Fruit fly (Drosophila melanogaster) whole organism, embryonic: ENCODE measurements around the gene NK7.1.
A peak's percentile ranks its signal among the peaks of the same experiment; 100 is the strongest.

ENCODE experiments used
- CG10209 ChIP-seq: fragments of 200-800 bp; sonication (Bioruptor generic); optimal IDR thresholded peaks from 3 replicates; lab custom pipeline; 2017; ENCODE audit warnings: missing biosample characterization, mild to moderate bottlenecking, missing genetic modification characterization, missing genetic modification reagents
- CG10274 ChIP-seq: fragments of 200-800 bp; sonication (Bioruptor generic); optimal IDR thresholded peaks from 3 replicates; lab custom pipeline; 2017; ENCODE audit warnings: missing biosample characterization, mild to moderate bottlenecking, missing genetic modification characterization
- CG10462 ChIP-seq: fragments of 200-800 bp; sonication (Bioruptor generic); optimal IDR thresholded peaks from 2 replicates; lab custom pipeline; 2016; ENCODE audit warnings: missing biosample characterization, missing genetic modification characterization
- CG10543 ChIP-seq: fragments of 200-800 bp; sonication (Bioruptor generic); optimal IDR thresholded peaks from 3 replicates; lab custom pipeline; 2017; ENCODE audit warnings: missing biosample characterization, mild to moderate bottlenecking, missing genetic modification characterization, moderate library complexity
- CG11085 ChIP-seq: fragments of 200-800 bp; sonication (Bioruptor generic); IDR thresholded peaks from 2 replicates; pipeline ENCODE4 v1.3.6; 2022; ENCODE audit warnings: missing biosample characterization, missing genetic modification characterization
- CG11093 ChIP-seq: fragments of 200-800 bp; sonication (Bioruptor generic); IDR thresholded peaks from 3 replicates; pipeline ENCODE4 v1.3.6; 2022; ENCODE audit warnings: missing biosample characterization, missing genetic modification characterization
- CG12769 ChIP-seq: fragments of 200-800 bp; sonication (Bioruptor generic); optimal IDR thresholded peaks from 2 replicates; lab custom pipeline; 2019; ENCODE audit warnings: missing biosample characterization, mild to moderate bottlenecking, missing genetic modification characterization, moderate library complexity
- CG13894 ChIP-seq: fragments of 200-800 bp; sonication (Bioruptor generic); optimal IDR thresholded peaks from 3 replicates; lab custom pipeline; 2018; ENCODE audit warnings: missing biosample characterization, mild to moderate bottlenecking, missing genetic modification characterization, moderate library complexity
- CG14050 ChIP-seq: fragments of 200-800 bp; sonication (Bioruptor generic); IDR thresholded peaks from 3 replicates; pipeline ENCODE4 v1.3.6; 2022; ENCODE audit warnings: missing biosample characterization, missing genetic modification characterization
- CG1603 ChIP-seq: fragments of 200-800 bp; sonication (Bioruptor generic); optimal IDR thresholded peaks from 2 replicates; lab custom pipeline; 2019; ENCODE audit warnings: missing biosample characterization, mild to moderate bottlenecking, missing genetic modification characterization, moderate library complexity
- CG1647 ChIP-seq: fragments of 200-800 bp; sonication (Bioruptor generic); optimal IDR thresholded peaks from 3 replicates; lab custom pipeline; 2016; ENCODE audit warnings: missing biosample characterization, missing genetic modification characterization
- CG2116 ChIP-seq: fragments of 200-800 bp; sonication (Bioruptor generic); optimal IDR thresholded peaks from 3 replicates; lab custom pipeline; 2018; ENCODE audit warnings: missing biosample characterization, mild to moderate bottlenecking, missing genetic modification characterization
- CG31388 ChIP-seq: fragments of 200-800 bp; sonication (Bioruptor generic); optimal IDR thresholded peaks from 2 replicates; lab custom pipeline; 2016; ENCODE audit warnings: missing biosample characterization, missing genetic modification characterization
- CG6791 ChIP-seq: fragments of 200-800 bp; sonication (Bioruptor generic); IDR thresholded peaks from 3 replicates; pipeline ENCODE4 v1.3.6; 2022; ENCODE audit warnings: missing biosample characterization, missing genetic modification characterization; ENCODE audit not compliant: partially characterized antibody
- CG7839 ChIP-seq: fragments of 200-800 bp; sonication (Bioruptor generic); optimal IDR thresholded peaks from 3 replicates; lab custom pipeline; 2018; ENCODE audit warnings: missing biosample characterization, mild to moderate bottlenecking, missing genetic modification characterization, moderate library complexity
- CG9817 ChIP-seq: fragments of 200-800 bp; sonication (Bioruptor generic); optimal IDR thresholded peaks from 2 replicates; lab custom pipeline; 2018; ENCODE audit warnings: missing biosample characterization, mild to moderate bottlenecking, missing genetic modification characterization, moderate library complexity
- CkIIα-i1 ChIP-seq: fragments of 200-800 bp; sonication (Bioruptor generic); IDR thresholded peaks from 2 replicates; pipeline ENCODE4 v1.3.6; 2022; ENCODE audit warnings: missing biosample characterization, missing genetic modification characterization
- Dad ChIP-seq: fragments of 200-800 bp; sonication (Bioruptor generic); optimal IDR thresholded peaks from 3 replicates; lab custom pipeline; 2016; ENCODE audit warnings: missing biosample characterization, missing genetic modification characterization
- Ets97D ChIP-seq: fragments of 200-800 bp; sonication (Bioruptor generic); optimal IDR thresholded peaks from 3 replicates; lab custom pipeline; 2016; ENCODE audit warnings: missing biosample characterization, missing genetic modification characterization
- Fer1 ChIP-seq: fragments of 200-800 bp; sonication (Bioruptor generic); optimal IDR thresholded peaks from 2 replicates; lab custom pipeline; 2017; ENCODE audit warnings: missing biosample characterization, mild to moderate bottlenecking, missing genetic modification characterization
- HmgD ChIP-seq: fragments of 200-800 bp; sonication (Bioruptor generic); optimal IDR thresholded peaks from 3 replicates; lab custom pipeline; 2016; ENCODE audit warnings: missing biosample characterization, missing genetic modification characterization
- HmgZ ChIP-seq: fragments of 200-800 bp; sonication (Bioruptor generic); optimal IDR thresholded peaks from 2 replicates; lab custom pipeline; 2018; ENCODE audit warnings: missing biosample characterization, mild to moderate bottlenecking, missing genetic modification characterization
- Hr3 ChIP-seq: fragments of 200-800 bp; sonication (Bioruptor generic); optimal IDR thresholded peaks from 3 replicates; lab custom pipeline; 2016; ENCODE audit warnings: missing biosample characterization, missing genetic modification characterization
- Max ChIP-seq: fragments of 200-800 bp; sonication (Bioruptor generic); optimal IDR thresholded peaks from 2 replicates; lab custom pipeline; 2016; ENCODE audit warnings: missing biosample characterization, mild to moderate bottlenecking, missing genetic modification characterization
- Pdp1 ChIP-seq, 2 experiments: fragments of 200-800 bp; sonication (Bioruptor generic); optimal IDR thresholded peaks; 3 replicates each; lab custom pipeline; 2016; ENCODE audit warnings: missing biosample characterization in 2 of 2, missing genetic modification characterization in 2 of 2, mild to moderate bottlenecking in 1 of 2, moderate library complexity in 1 of 2
- bcd ChIP-seq: fragments of 200-800 bp; sonication (Bioruptor generic); optimal IDR thresholded peaks from 2 replicates; lab custom pipeline; 2017; ENCODE audit warnings: missing biosample characterization, mild to moderate bottlenecking, missing genetic modification characterization
- bowl ChIP-seq: fragments of 200-800 bp; sonication (Bioruptor generic); IDR thresholded peaks from 2 replicates; pipeline ENCODE4 v1.3.6; 2022; ENCODE audit warnings: missing biosample characterization, missing genetic modification characterization
- chinmo ChIP-seq: fragments of 200-800 bp; sonication (Bioruptor generic); IDR thresholded peaks from 4 replicates; pipeline ENCODE4 v1.3.6; 2022; ENCODE audit warnings: missing biosample characterization, missing genetic modification characterization; ENCODE audit not compliant: partially characterized antibody
- chm ChIP-seq: fragments of 200-800 bp; sonication (Bioruptor generic); IDR thresholded peaks from 2 replicates; pipeline ENCODE4 v1.3.6; 2022; ENCODE audit warnings: missing biosample characterization, missing genetic modification characterization
- danr ChIP-seq: fragments of 200-800 bp; sonication (Bioruptor generic); IDR thresholded peaks from 2 replicates; pipeline ENCODE4 v1.3.6; 2022; ENCODE audit warnings: missing biosample characterization, missing genetic modification characterization
- dysf ChIP-seq: fragments of 200-800 bp; sonication (Bioruptor generic); IDR thresholded peaks from 3 replicates; pipeline ENCODE4 v1.3.6; 2022; ENCODE audit warnings: missing biosample characterization, missing genetic modification characterization
- emc ChIP-seq: fragments of 200-800 bp; sonication (Bioruptor generic); optimal IDR thresholded peaks from 2 replicates; lab custom pipeline; 2016; ENCODE audit warnings: missing biosample characterization, missing genetic modification characterization
- gcm ChIP-seq: fragments of 200-800 bp; sonication (Bioruptor generic); optimal IDR thresholded peaks from 2 replicates; lab custom pipeline; 2019; ENCODE audit warnings: missing biosample characterization, mild to moderate bottlenecking, missing genetic modification characterization, moderate library complexity
- gcm2 ChIP-seq: fragments of 200-800 bp; sonication (Bioruptor generic); optimal IDR thresholded peaks from 2 replicates; lab custom pipeline; 2016; ENCODE audit warnings: missing biosample characterization, missing genetic modification characterization
- gt ChIP-seq: fragments of 200-800 bp; sonication (Bioruptor generic); IDR thresholded peaks from 2 replicates; pipeline ENCODE4 v1.3.6; 2022; ENCODE audit warnings: missing biosample characterization, missing genetic modification characterization
- her ChIP-seq: fragments of 200-800 bp; sonication (Bioruptor generic); optimal IDR thresholded peaks from 2 replicates; lab custom pipeline; 2016; ENCODE audit warnings: missing biosample characterization, missing genetic modification characterization
- inv ChIP-seq: fragments of 200-800 bp; sonication (Bioruptor generic); IDR thresholded peaks from 2 replicates; pipeline ENCODE4 v1.3.6; 2022; ENCODE audit warnings: missing biosample characterization, missing genetic modification characterization; ENCODE audit not compliant: partially characterized antibody
- jumu ChIP-seq: fragments of 200-800 bp; sonication (Bioruptor generic); optimal IDR thresholded peaks from 3 replicates; lab custom pipeline; 2016; ENCODE audit warnings: missing biosample characterization, missing genetic modification characterization
- maf-S ChIP-seq: fragments of 200-800 bp; sonication (Bioruptor generic); optimal IDR thresholded peaks from 2 replicates; lab custom pipeline; 2016; ENCODE audit warnings: missing biosample characterization, missing genetic modification characterization
- mam ChIP-seq: fragments of 200-800 bp; sonication (Bioruptor generic); optimal IDR thresholded peaks from 3 replicates; lab custom pipeline; 2016; ENCODE audit warnings: missing biosample characterization, missing genetic modification characterization
- pros ChIP-seq: fragments of 200-800 bp; sonication (Bioruptor generic); optimal IDR thresholded peaks from 3 replicates; lab custom pipeline; 2019; ENCODE audit warnings: missing biosample characterization, mild to moderate bottlenecking, missing genetic modification characterization, moderate library complexity
- ranshi ChIP-seq: fragments of 200-800 bp; sonication (Bioruptor generic); IDR thresholded peaks from 2 replicates; pipeline ENCODE4 v1.3.6; 2022; ENCODE audit warnings: missing biosample characterization, missing genetic modification characterization
- salm ChIP-seq: fragments of 200-800 bp; sonication (Bioruptor generic); optimal IDR thresholded peaks from 2 replicates; lab custom pipeline; 2018; ENCODE audit warnings: missing biosample characterization, mild to moderate bottlenecking, missing genetic modification characterization
- sim ChIP-seq: fragments of 200-800 bp; sonication (Bioruptor generic); IDR thresholded peaks from 2 replicates; pipeline ENCODE4 v1.3.6; 2022; ENCODE audit warnings: missing biosample characterization, missing genetic modification characterization
- sob ChIP-seq: fragments of 200-800 bp; sonication (Bioruptor generic); IDR thresholded peaks from 2 replicates; pipeline ENCODE4 v1.3.6; 2022; ENCODE audit warnings: missing biosample characterization, missing genetic modification characterization
- sqz ChIP-seq: fragments of 200-800 bp; sonication (Bioruptor generic); optimal IDR thresholded peaks from 3 replicates; lab custom pipeline; 2018; ENCODE audit warnings: missing biosample characterization, mild to moderate bottlenecking, missing genetic modification characterization
- sug ChIP-seq: fragments of 200-800 bp; optimal IDR thresholded peaks from 2 replicates; lab custom pipeline; 2019; ENCODE audit warnings: missing biosample characterization, mild to moderate bottlenecking, missing genetic modification characterization, moderate library complexity
- tup ChIP-seq: fragments of 200-800 bp; sonication (Bioruptor generic); optimal IDR thresholded peaks from 2 replicates; lab custom pipeline; 2016; ENCODE audit warnings: missing biosample characterization, mild to moderate bottlenecking, missing genetic modification characterization, moderate library complexity
- unc-4 ChIP-seq: fragments of 200-800 bp; sonication (Bioruptor generic); IDR thresholded peaks from 2 replicates; pipeline ENCODE4 v1.3.6; 2022; ENCODE audit warnings: missing biosample characterization, missing genetic modification characterization; ENCODE audit not compliant: partially characterized antibody
- zen2 ChIP-seq: fragments of 200-800 bp; sonication (Bioruptor generic); IDR thresholded peaks from 3 replicates; pipeline ENCODE4 v1.3.6; 2022; ENCODE audit warnings: missing biosample characterization, missing genetic modification characterization; ENCODE audit not compliant: partially characterized antibody
- zfh1 ChIP-seq: fragments of 200-800 bp; sonication (Bioruptor generic); IDR thresholded peaks from 3 replicates; pipeline ENCODE4 v1.3.6; 2022; ENCODE audit warnings: missing biosample characterization, missing genetic modification characterization

Gene NK7.1

dm6 chr3R:14353733-14354152, 19.0 kb downstream of the NK7.1 start (continued):
- TF ChIP-seq CG9817 (peak; percentile 58), sob (GFP tag; lab: Robert Waterston, UW) (peak; percentile 61), CG11093 (GFP tag; lab: Robert Waterston, UW) (0 out of 3 replicates have a peak, but pooled peaks have one; percentile 42), Max (GFP tag; lab: Kevin White, UChicago) (peak; percentile 14), Dad (no peak), chinmo (GFP tag; lab: Robert Waterston, UW) (no peak), sim (GFP tag; lab: Robert Waterston, UW) (peak; percentile 18; the same call in 1 of the 2 replicates), Fer1 (GFP tag; lab: Kevin White, UChicago) (peak; percentile 89), CG10543 (GFP tag; lab: Kevin White, UChicago) (peak; percentile 56), pros (GFP tag; lab: Kevin White, UChicago) (no peak), CG31388 (no peak), CG10209 (GFP tag; lab: Kevin White, UChicago) (peak; percentile 56), salm (tag; lab: Kevin White, UChicago) (peak; percentile 42), mam (no peak), dysf (peak; percentile 81; the same call in 2 of the 3 replicates), zen2 (GFP tag; lab: Robert Waterston, UW) (no peak), HmgD (GFP tag; lab: Kevin White, UChicago) (no peak), CG2116 (no peak), CkIIα-i1 (no peak), unc-4 (GFP tag; lab: Robert Waterston, UW) (no peak), bcd (GFP tag; lab: Kevin White, UChicago) (peak; percentile 76), Pdp1 (GFP tag; optimal IDR thresholded peaks at IDR 0.05; lab: Kevin White, UChicago) (no peak), CG7839 (tag; lab: Kevin White, UChicago) (peak; percentile 83), CG13894 (peak; percentile 36), chm (no peak), gcm (peak; percentile 62), CG11085 (GFP tag; lab: Robert Waterston, UW) (0 out of 2 replicates have a peak, but pooled peaks have one; percentile 21), Ets97D (no peak), tup (GFP tag; lab: Kevin White, UChicago) (no peak), CG10462 (GFP tag; lab: Kevin White, UChicago) (peak; percentile 20), CG1647 (GFP tag; lab: Kevin White, UChicago) (no peak), CG12769 (tag; lab: Kevin White, UChicago) (no peak), ranshi (GFP tag; lab: Robert Waterston, UW) (peak; percentile 54), emc (no peak), inv (GFP tag; lab: Robert Waterston, UW) (no peak), gt (GFP tag; lab: Robert Waterston, UW) (no peak), sqz (GFP tag; lab: Kevin White, UChicago) (peak; percentile 62), sug (peak; percentile 60), CG10274 (GFP tag; lab: Kevin White, UChicago) (no peak), bowl (GFP tag; lab: Robert Waterston, UW) (no peak), her (GFP tag; lab: Kevin White, UChicago) (no peak), gcm2 (no peak), zfh1 (GFP tag; lab: Robert Waterston, UW) (no peak; the same call in 2 of the 3 replicates), maf-S (GFP tag; lab: Kevin White, UChicago) (no peak), jumu (GFP tag; lab: Kevin White, UChicago) (no peak), danr (GFP tag; lab: Robert Waterston, UW) (peak; percentile 68; the same call in 1 of the 2 replicates), CG14050 (peak; percentile 45), CG6791 (GFP tag; lab: Robert Waterston, UW) (no peak), HmgZ (tag; lab: Kevin White, UChicago) (peak; percentile 14), Hr3 (peak; percentile 53), CG1603 (tag; lab: Kevin White, UChicago) (no peak)
